Worm (Caenorhabditis elegans) whole organism, L4 larva: ENCODE measurements around the gene mtrr-1.
A peak's percentile ranks its signal among the peaks of the same experiment; 100 is the strongest.

Experiments
- D1046.2 ChIP-seq: fragments of 200-800 bp; sonication (Bioruptor generic); IDR thresholded peaks from 2 replicates; pipeline ENCODE4 v1.3.6; 2022; ENCODE audit warnings: missing genetic modification characterization, missing compliant biosample characterization
- F49E8.2 ChIP-seq: sonication (generic microtip); optimal IDR thresholded peaks from 2 replicates; lab custom pipeline; 2016; ENCODE audit warnings: missing compliant biosample characterization, mild to moderate bottlenecking, missing genetic modification characterization, borderline replicate concordance
- T20F7.1 ChIP-seq: fragments of 200-800 bp; sonication (Bioruptor generic); optimal IDR thresholded peaks from 2 replicates; lab custom pipeline; 2018; ENCODE audit warnings: mild to moderate bottlenecking, missing genetic modification characterization, missing compliant biosample characterization
- T26A8.4 ChIP-seq: fragments of 200-800 bp; sonication (Bioruptor generic); IDR thresholded peaks from 2 replicates; pipeline ENCODE4 v1.3.6; 2022; ENCODE audit warnings: missing genetic modification characterization, missing compliant biosample characterization
- Y105C5A.15 ChIP-seq: fragments of 200-800 bp; sonication (Bioruptor generic); IDR thresholded peaks from 2 replicates; pipeline ENCODE4 v1.3.6; 2022; ENCODE audit warnings: missing genetic modification characterization, missing compliant biosample characterization
- Y75B8A.6 ChIP-seq: fragments of 200-800 bp; sonication (Bioruptor generic); IDR thresholded peaks from 2 replicates; pipeline ENCODE4 v1.3.6; 2022; ENCODE audit warnings: missing genetic modification reagents, missing genetic modification characterization, missing compliant biosample characterization
- ZK546.5 ChIP-seq, 2 experiments: sonication (generic microtip); optimal IDR thresholded peaks; 2 replicates each; lab custom pipeline; 2017; ENCODE audit warnings: missing biosample characterization in 2 of 2, missing genetic modification characterization in 2 of 2
- aha-1 ChIP-seq: fragments of 150-350 bp; peaks from one replicate; lab custom pipeline; 2014; ENCODE audit warnings: missing biosample characterization, missing genetic modification characterization
- arid-1 ChIP-seq: fragments of 200-800 bp; sonication (Bioruptor generic); conservative IDR thresholded peaks from 2 replicates; pipeline ENCODE4 v1.3.6; 2022; ENCODE audit warnings: missing genetic modification reagents, missing genetic modification characterization, missing compliant biosample characterization
- ceh-28 ChIP-seq: fragments of 150-350 bp; optimal IDR thresholded peaks from 2 replicates; lab custom pipeline; 2014; ENCODE audit warnings: missing biosample characterization, missing genetic modification reagents, missing genetic modification characterization
- ceh-32 ChIP-seq: sonication (generic microtip); optimal IDR thresholded peaks from 2 replicates; lab custom pipeline; 2016; ENCODE audit warnings: mild to moderate bottlenecking, missing genetic modification characterization, missing compliant biosample characterization; ENCODE audit not compliant: poor library complexity
- ceh-44 ChIP-seq: fragments of 200-800 bp; sonication (Bioruptor generic); IDR thresholded peaks from 2 replicates; pipeline ENCODE4 v1.3.6; 2022; ENCODE audit warnings: missing genetic modification reagents, missing genetic modification characterization, missing compliant biosample characterization
- ceh-62 ChIP-seq: sonication (generic microtip); optimal IDR thresholded peaks from 2 replicates; lab custom pipeline; 2017; ENCODE audit warnings: missing biosample characterization, missing genetic modification characterization
- cey-2 ChIP-seq: sonication (generic microtip); optimal IDR thresholded peaks from 3 replicates; lab custom pipeline; 2017; ENCODE audit warnings: missing genetic modification characterization, mild to moderate bottlenecking, missing compliant biosample characterization, antibody characterized with exemption, borderline replicate concordance; ENCODE audit not compliant: insufficient read depth
- ctbp-1 ChIP-seq: fragments of 200-800 bp; sonication (Bioruptor generic); IDR thresholded peaks from 2 replicates; pipeline ENCODE4 v1.3.6; 2022; ENCODE audit warnings: missing genetic modification reagents, missing genetic modification characterization, missing compliant biosample characterization
- daf-16 ChIP-seq, 3 experiments: sonication (generic microtip); optimal IDR thresholded peaks; 2 replicates each; lab custom pipeline; 2016 to 2017; ENCODE audit warnings: missing genetic modification characterization in 3 of 3, missing genetic modification reagents in 3 of 3, mild to moderate bottlenecking in 2 of 3, missing compliant biosample characterization in 2 of 3, missing biosample characterization in 1 of 3, moderate library complexity in 1 of 3
- daf-8 ChIP-seq: fragments of 200-800 bp; sonication (Bioruptor generic); IDR thresholded peaks from 2 replicates; pipeline ENCODE4 v1.3.6; 2022; ENCODE audit warnings: missing genetic modification characterization, missing compliant biosample characterization
- dmd-6 ChIP-seq: fragments of 200-800 bp; sonication (Bioruptor generic); IDR thresholded peaks from 2 replicates; pipeline ENCODE4 v1.3.6; 2022; ENCODE audit warnings: missing genetic modification reagents, missing genetic modification characterization, missing compliant biosample characterization
- dmd-8 ChIP-seq: fragments of 200-800 bp; sonication (Bioruptor generic); IDR thresholded peaks from 2 replicates; pipeline ENCODE4 v1.3.6; 2022; ENCODE audit warnings: missing genetic modification characterization, missing compliant biosample characterization
- dmd-9 ChIP-seq: fragments of 200-800 bp; sonication (Bioruptor generic); IDR thresholded peaks from 2 replicates; pipeline ENCODE4 v1.3.6; 2022; ENCODE audit warnings: missing genetic modification reagents, missing genetic modification characterization, missing compliant biosample characterization
- dpl-1 ChIP-seq: fragments of 150-350 bp; optimal IDR thresholded peaks from 2 replicates; lab custom pipeline; 2014; ENCODE audit warnings: missing biosample characterization, missing genetic modification reagents, missing genetic modification characterization
- dve-1 ChIP-seq: sonication (generic microtip); optimal IDR thresholded peaks from 2 replicates; lab custom pipeline; 2017; ENCODE audit warnings: antibody characterized with exemption, mild to moderate bottlenecking, missing genetic modification characterization, missing compliant biosample characterization; ENCODE audit not compliant: insufficient read depth
- egl-27 ChIP-seq: sonication (generic microtip); optimal IDR thresholded peaks from 3 replicates; lab custom pipeline; 2017; ENCODE audit warnings: missing biosample characterization, missing genetic modification reagents, missing genetic modification characterization
- fkh-10 ChIP-seq: fragments of 150-350 bp; optimal IDR thresholded peaks from 2 replicates; lab custom pipeline; 2014; ENCODE audit warnings: missing biosample characterization, missing genetic modification reagents, missing genetic modification characterization
- hlh-11 ChIP-seq: fragments of 200-800 bp; sonication (Bioruptor generic); optimal IDR thresholded peaks from 2 replicates; lab custom pipeline; 2018; ENCODE audit warnings: mild to moderate bottlenecking, missing genetic modification characterization, missing compliant biosample characterization
- lin-29 ChIP-seq: fragments of 200-800 bp; sonication (Bioruptor generic); IDR thresholded peaks from 2 replicates; pipeline ENCODE4 v1.3.6; 2022; ENCODE audit warnings: missing genetic modification reagents, missing genetic modification characterization, missing compliant biosample characterization
- lin-39 ChIP-seq: fragments of 150-350 bp; optimal IDR thresholded peaks from 2 replicates; lab custom pipeline; 2014; ENCODE audit warnings: missing biosample characterization, missing genetic modification reagents, missing genetic modification characterization
- lir-3 ChIP-seq: sonication (generic microtip); optimal IDR thresholded peaks from 2 replicates; lab custom pipeline; 2016; ENCODE audit warnings: mild to moderate bottlenecking, missing genetic modification characterization, missing compliant biosample characterization
- mdt-29 ChIP-seq: fragments of 200-800 bp; sonication (Bioruptor generic); IDR thresholded peaks from 2 replicates; pipeline ENCODE4 v1.3.6; 2022; ENCODE audit warnings: missing genetic modification reagents, missing genetic modification characterization, missing compliant biosample characterization
- mep-1 ChIP-seq: fragments of 150-350 bp; sonication (generic microtip); optimal IDR thresholded peaks from 3 replicates; lab custom pipeline; 2014; ENCODE audit warnings: missing biosample characterization, missing genetic modification characterization
- nhr-102 ChIP-seq: sonication (generic microtip); optimal IDR thresholded peaks from 2 replicates; lab custom pipeline; 2016; ENCODE audit warnings: mild to moderate bottlenecking, missing genetic modification characterization, moderate library complexity, missing compliant biosample characterization
- nhr-11 ChIP-seq: fragments of 150-350 bp; optimal IDR thresholded peaks from 2 replicates; lab custom pipeline; 2014; ENCODE audit warnings: missing biosample characterization, missing genetic modification characterization
- nhr-111 ChIP-seq: fragments of 200-800 bp; sonication (Bioruptor generic); optimal IDR thresholded peaks from 2 replicates; lab custom pipeline; 2018; ENCODE audit warnings: mild to moderate bottlenecking, missing genetic modification characterization, missing compliant biosample characterization
- nhr-28 ChIP-seq: fragments of 150-350 bp; optimal IDR thresholded peaks from 2 replicates; lab custom pipeline; 2014; ENCODE audit warnings: missing biosample characterization, missing genetic modification characterization
- nhr-41 ChIP-seq: fragments of 200-800 bp; sonication (Bioruptor generic); IDR thresholded peaks from 2 replicates; pipeline ENCODE4 v1.3.6; 2022; ENCODE audit warnings: missing genetic modification reagents, missing genetic modification characterization, missing compliant biosample characterization
- nhr-48 ChIP-seq: sonication (generic microtip); optimal IDR thresholded peaks from 2 replicates; lab custom pipeline; 2016; ENCODE audit warnings: mild to moderate bottlenecking, missing genetic modification characterization, missing compliant biosample characterization
- nhr-6 ChIP-seq: fragments of 150-350 bp; optimal IDR thresholded peaks from 2 replicates; lab custom pipeline; 2014; ENCODE audit warnings: missing biosample characterization, missing genetic modification characterization
- php-3 ChIP-seq: fragments of 200-800 bp; sonication (Bioruptor generic); IDR thresholded peaks from 2 replicates; pipeline ENCODE4 v1.3.6; 2022; ENCODE audit warnings: missing genetic modification reagents, missing genetic modification characterization, missing compliant biosample characterization
- saeg-2 ChIP-seq: fragments of 200-800 bp; sonication (Bioruptor generic); IDR thresholded peaks from 2 replicates; pipeline ENCODE4 v1.3.6; 2022; ENCODE audit warnings: missing genetic modification reagents, missing genetic modification characterization, missing compliant biosample characterization
- snpc-4 ChIP-seq: fragments of 150-350 bp; optimal IDR thresholded peaks from 2 replicates; lab custom pipeline; 2014; ENCODE audit warnings: missing biosample characterization, missing genetic modification characterization
- spr-1 ChIP-seq: sonication (generic microtip); optimal IDR thresholded peaks from 2 replicates; lab custom pipeline; 2016; ENCODE audit warnings: mild to moderate bottlenecking, missing genetic modification characterization, missing compliant biosample characterization
- unc-130 ChIP-seq: sonication (generic microtip); optimal IDR thresholded peaks from 2 replicates; lab custom pipeline; 2016; ENCODE audit warnings: missing genetic modification reagents, missing genetic modification characterization, missing compliant biosample characterization
- unc-62 ChIP-seq, 3 experiments: fragments of 150-350 bp in 1 of 3; sonication (generic microtip); optimal IDR thresholded peaks in 2 of 3; peaks in 1 of 3; 1 replicate in 1 of 3; 2 replicates in 2 of 3; lab custom pipeline; 2014 to 2017; ENCODE audit warnings: missing biosample characterization in 3 of 3, missing genetic modification characterization in 3 of 3, missing genetic modification reagents in 3 of 3, missing genotype in 1 of 3
- zag-1 ChIP-seq: fragments of 150-350 bp; optimal IDR thresholded peaks from 2 replicates; lab custom pipeline; 2014; ENCODE audit warnings: missing biosample characterization, missing genetic modification characterization
- ztf-11 ChIP-seq: fragments of 150-350 bp; optimal IDR thresholded peaks from 2 replicates; lab custom pipeline; 2014; ENCODE audit warnings: missing biosample characterization, missing genetic modification characterization
- ztf-7 ChIP-seq: fragments of 150-350 bp; optimal IDR thresholded peaks from 2 replicates; lab custom pipeline; 2014; ENCODE audit warnings: missing biosample characterization, missing genetic modification characterization

Gene mtrr-1

ce11 chrII:9271285-9271684, 14.5 kb upstream of the mtrr-1 start:
- TF ChIP-seq mep-1 (tag; lab: Kevin White, UChicago) (no peak), unc-62 (GFP tag; optimal IDR thresholded peaks at IDR 0.05 in 1 of 2; lab: Kevin White, UChicago) (peak in 1 of 2 experiments; percentile 92), unc-62 (tag; optimal IDR thresholded peaks at IDR 0.05; lab: Kevin White, UChicago) (no peak), unc-130 (GFP tag; lab: Kevin White, UChicago) (no peak), nhr-6 (tag; lab: Kevin White, UChicago) (no peak)
- TF ChIP-seq, all 104 proteins: peak for 1

- TF ChIP-seq nhr-111 (GFP tag; lab: Kevin White, UChicago), result no peak
- no peak for TF ChIP-seq nhr-28 (tag; lab: Kevin White, UChicago)
- TF ChIP-seq aha-1 (tag; lab: Kevin White, UChicago), result peak; percentile 68
- no peak for TF ChIP-seq cey-2 (tag; lab: Kevin White, UChicago)
- TF ChIP-seq ceh-62 (tag; lab: Kevin White, UChicago), result no peak
Measured at ce11 chrII:9272942-9273341, 12.8 kb upstream of the mtrr-1 start, which contains the start of gene C01G6.4. C01G6.4 (minus strand) TSS chrII:9273042.

- TF ChIP-seq arid-1 (GFP tag; lab: Robert Waterston, UW) (peak; percentile 55; the same call in 1 of the 2 replicates), Y75B8A.6 (no peak), F49E8.2 (tag; lab: Kevin White, UChicago) (no peak), fkh-10 (peak; percentile 60), ztf-11 (tag; lab: Kevin White, UChicago) (no peak), zag-1 (no peak), ceh-32 (tag; lab: Kevin White, UChicago) (no peak), daf-8 (GFP tag; lab: Robert Waterston, UW) (no peak), Y105C5A.15 (GFP tag; lab: Robert Waterston, UW) (0 out of 2 replicates have a peak, but pooled peaks have one; percentile 57), dve-1 (tag; lab: Kevin White, UChicago) (peak; percentile 62), dpl-1 (GFP tag; lab: Kevin White, UChicago) (peak; percentile 50), T20F7.1 (GFP tag; lab: Kevin White, UChicago) (peak; percentile 65), lir-3 (tag; lab: Kevin White, UChicago) (no peak), nhr-41 (no peak), cey-2 (tag; lab: Kevin White, UChicago) (no peak), dmd-9 (GFP tag; lab: Robert Waterston, UW) (no peak), ztf-7 (tag; lab: Kevin White, UChicago) (no peak), dmd-6 (GFP tag; lab: Robert Waterston, UW) (peak; percentile 92), saeg-2 (GFP tag; lab: Robert Waterston, UW) (no peak), dmd-8 (GFP tag; lab: Robert Waterston, UW) (no peak), unc-130 (GFP tag; lab: Kevin White, UChicago) (no peak), spr-1 (tag; lab: Kevin White, UChicago) (peak; percentile 65), ceh-44 (no peak), snpc-4 (tag; lab: Kevin White, UChicago) (no peak), T26A8.4 (peak; percentile 77), nhr-102 (no peak), nhr-11 (tag; lab: Kevin White, UChicago) (peak; percentile 79), egl-27 (no peak), php-3 (GFP tag; lab: Robert Waterston, UW) (peak; percentile 62; the same call in 1 of the 2 replicates), ZK546.5 (tag; optimal IDR thresholded peaks at IDR 0.05; lab: Kevin White, UChicago) (no peak), mdt-29 (GFP tag; lab: Robert Waterston, UW) (peak; percentile 60; the same call in 1 of the 2 replicates), D1046.2 (GFP tag; lab: Robert Waterston, UW) (0 out of 2 replicates have a peak, but pooled peaks have one; percentile 35), hlh-11 (peak; percentile 99), lin-39 (tag; lab: Kevin White, UChicago) (no peak), ctbp-1 (GFP tag; lab: Robert Waterston, UW) (peak; percentile 55; the same call in 1 of the 2 replicates), daf-16 (GFP tag; optimal IDR thresholded peaks at IDR 0.05; lab: Kevin White, UChicago) (peak; percentile 2 to 45), daf-16 (tag; optimal IDR thresholded peaks at IDR 0.05; lab: Kevin White, UChicago) (peak; percentile 70), lin-29 (GFP tag; lab: Robert Waterston, UW) (no peak), ceh-28 (tag; lab: Kevin White, UChicago) (peak; percentile 19), nhr-48 (tag; lab: Kevin White, UChicago) (peak; percentile 79)
Measured at ce11 chrII:9273984-9274383, 11.8 kb upstream of the mtrr-1 start.
